Fruit fly (Drosophila melanogaster) whole organism, embryonic: ENCODE data around the gene Fpgs1.

Experiments
- Ada2b ChIP-seq: fragments of 200-800 bp; sonication (Bioruptor generic); IDR thresholded peaks from 2 replicates; pipeline ENCODE4 v1.3.6; 2022; ENCODE audit warnings: missing biosample characterization, missing genetic modification characterization
- Atf3 ChIP-seq: fragments of 200-800 bp; sonication (Bioruptor generic); optimal IDR thresholded peaks from 3 replicates; lab custom pipeline; 2016; ENCODE audit warnings: missing biosample characterization, missing genetic modification characterization
- CG12299 ChIP-seq: fragments of 200-800 bp; sonication (Bioruptor generic); optimal IDR thresholded peaks from 2 replicates; lab custom pipeline; 2018; ENCODE audit warnings: missing biosample characterization, mild to moderate bottlenecking, missing genetic modification characterization
- CG1603 ChIP-seq: fragments of 200-800 bp; sonication (Bioruptor generic); optimal IDR thresholded peaks from 2 replicates; lab custom pipeline; 2019; ENCODE audit warnings: missing biosample characterization, mild to moderate bottlenecking, missing genetic modification characterization, moderate library complexity
- CG17328 ChIP-seq: fragments of 200-800 bp; sonication (Bioruptor generic); IDR thresholded peaks from 2 replicates; pipeline ENCODE4 v1.3.6; 2022; ENCODE audit warnings: missing biosample characterization, missing genetic modification characterization
- CG18599 ChIP-seq: fragments of 200-800 bp; sonication (Bioruptor generic); optimal IDR thresholded peaks from 3 replicates; lab custom pipeline; 2017; ENCODE audit warnings: missing biosample characterization, missing genetic modification characterization, mild to moderate bottlenecking, moderate library complexity, missing genetic modification reagents
- CG18619 ChIP-seq: fragments of 200-800 bp; sonication (Bioruptor generic); optimal IDR thresholded peaks from 3 replicates; lab custom pipeline; 2017; ENCODE audit warnings: missing biosample characterization, mild to moderate bottlenecking, missing genetic modification characterization
- CG2116 ChIP-seq: fragments of 200-800 bp; sonication (Bioruptor generic); optimal IDR thresholded peaks from 3 replicates; lab custom pipeline; 2018; ENCODE audit warnings: missing biosample characterization, mild to moderate bottlenecking, missing genetic modification characterization
- CG2202 ChIP-seq: fragments of 200-800 bp; sonication (Bioruptor generic); optimal IDR thresholded peaks from 2 replicates; lab custom pipeline; 2018; ENCODE audit warnings: missing biosample characterization, mild to moderate bottlenecking, missing genetic modification characterization
- CG2712 ChIP-seq: fragments of 200-800 bp; optimal IDR thresholded peaks from 3 replicates; lab custom pipeline; 2019; ENCODE audit warnings: missing biosample characterization, mild to moderate bottlenecking, missing genetic modification characterization, moderate library complexity
- CG30431 ChIP-seq: fragments of 200-800 bp; sonication (Bioruptor generic); optimal IDR thresholded peaks from 2 replicates; lab custom pipeline; 2017; ENCODE audit warnings: missing biosample characterization, missing genetic modification characterization
- CG31388 ChIP-seq: fragments of 200-800 bp; sonication (Bioruptor generic); optimal IDR thresholded peaks from 2 replicates; lab custom pipeline; 2016; ENCODE audit warnings: missing biosample characterization, missing genetic modification characterization
- CG43689 ChIP-seq: fragments of 200-800 bp; sonication (Bioruptor generic); IDR thresholded peaks from 2 replicates; pipeline ENCODE4 v1.3.6; 2022; ENCODE audit warnings: missing biosample characterization, missing genetic modification characterization
- CG7271 ChIP-seq: fragments of 200-800 bp; sonication (Bioruptor generic); optimal IDR thresholded peaks from 2 replicates; lab custom pipeline; 2018; ENCODE audit warnings: missing biosample characterization, mild to moderate bottlenecking, missing genetic modification characterization, moderate library complexity
- CG8478 ChIP-seq: fragments of >200 bp; optimal IDR thresholded peaks from 2 replicates; lab custom pipeline; 2018
- CG9932 ChIP-seq: fragments of 200-800 bp; sonication (Bioruptor generic); IDR thresholded peaks from 2 replicates; pipeline ENCODE4 v1.3.6; 2022; ENCODE audit warnings: missing biosample characterization, missing genetic modification characterization
- Dbx ChIP-seq: fragments of 200-800 bp; sonication (Bioruptor generic); IDR thresholded peaks from 3 replicates; pipeline ENCODE4 v1.3.6; 2022; ENCODE audit warnings: missing biosample characterization, missing genetic modification characterization
- Doc3 ChIP-seq: fragments of 200-800 bp; sonication (Bioruptor generic); IDR thresholded peaks from 3 replicates; pipeline ENCODE4 v1.3.6; 2022; ENCODE audit warnings: missing biosample characterization, missing genetic modification characterization; ENCODE audit not compliant: partially characterized antibody
- Fer3 ChIP-seq: fragments of 200-800 bp; sonication (Bioruptor generic); optimal IDR thresholded peaks from 2 replicates; lab custom pipeline; 2018; ENCODE audit warnings: missing biosample characterization, mild to moderate bottlenecking, missing genetic modification characterization, moderate library complexity
- H15 ChIP-seq: fragments of 200-800 bp; sonication (Bioruptor generic); IDR thresholded peaks from 3 replicates; pipeline ENCODE4 v1.3.6; 2022; ENCODE audit warnings: missing biosample characterization, missing genetic modification characterization
- HmgZ ChIP-seq: fragments of 200-800 bp; sonication (Bioruptor generic); optimal IDR thresholded peaks from 2 replicates; lab custom pipeline; 2018; ENCODE audit warnings: missing biosample characterization, mild to moderate bottlenecking, missing genetic modification characterization
- Hr3 ChIP-seq: fragments of 200-800 bp; sonication (Bioruptor generic); optimal IDR thresholded peaks from 3 replicates; lab custom pipeline; 2016; ENCODE audit warnings: missing biosample characterization, missing genetic modification characterization
- Hr51 ChIP-seq, 2 experiments: fragments of 200-800 bp; sonication (Bioruptor generic); optimal IDR thresholded peaks; 2 replicates in 1 of 2; 3 replicates in 1 of 2; lab custom pipeline; 2016 to 2018; ENCODE audit warnings: missing biosample characterization in 2 of 2, missing genetic modification characterization in 2 of 2, mild to moderate bottlenecking in 1 of 2, moderate library complexity in 1 of 2
- Meics ChIP-seq: fragments of 200-800 bp; sonication (Bioruptor generic); optimal IDR thresholded peaks from 2 replicates; lab custom pipeline; 2017; ENCODE audit warnings: missing biosample characterization, mild to moderate bottlenecking, missing genetic modification characterization
- NC2β ChIP-seq: fragments of 200-800 bp; sonication (Bioruptor generic); optimal IDR thresholded peaks from 2 replicates; lab custom pipeline; 2016; ENCODE audit warnings: missing biosample characterization, missing genetic modification characterization
- Ptx1 ChIP-seq: fragments of 200-800 bp; sonication (Bioruptor generic); IDR thresholded peaks from 2 replicates; pipeline ENCODE4 v1.3.6; 2022; ENCODE audit warnings: missing biosample characterization, missing genetic modification characterization
- Ravus ChIP-seq: fragments of 200-800 bp; sonication (Bioruptor generic); IDR thresholded peaks from 2 replicates; pipeline ENCODE4 v1.3.6; 2022; ENCODE audit warnings: missing biosample characterization, missing genetic modification characterization
- Rx ChIP-seq: fragments of 200-800 bp; sonication (Bioruptor generic); IDR thresholded peaks from 2 replicates; pipeline ENCODE4 v1.3.6; 2022; ENCODE audit warnings: missing biosample characterization, missing genetic modification characterization
- Sry-δ ChIP-seq: fragments of 200-800 bp; sonication (Bioruptor generic); optimal IDR thresholded peaks from 2 replicates; lab custom pipeline; 2016; ENCODE audit warnings: missing biosample characterization, missing genetic modification characterization
- Stat92E ChIP-seq, 3 experiments: fragments of >200 bp in 2 of 3; fragments of 200-800 bp in 1 of 3; sonication (Bioruptor generic) in 1 of 3; optimal IDR thresholded peaks; 2 replicates each; lab custom pipeline; 2017 to 2019; ENCODE audit warnings: missing biosample characterization in 3 of 3, missing genetic modification characterization in 3 of 3, mild to moderate bottlenecking in 1 of 3, moderate library complexity in 1 of 3
- Usf ChIP-seq: fragments of 200-800 bp; sonication (Bioruptor generic); optimal IDR thresholded peaks from 2 replicates; lab custom pipeline; 2017; ENCODE audit warnings: missing genotype, missing biosample characterization, missing genetic modification characterization
- Vsx1 ChIP-seq: fragments of 200-800 bp; sonication (Bioruptor generic); optimal IDR thresholded peaks from 2 replicates; lab custom pipeline; 2017; ENCODE audit warnings: missing biosample characterization, mild to moderate bottlenecking, missing genetic modification characterization, missing genetic modification reagents
- br ChIP-seq: fragments of >200 bp; optimal IDR thresholded peaks from 2 replicates; lab custom pipeline; 2017
- crol ChIP-seq: fragments of 200-800 bp; sonication (Bioruptor generic); IDR thresholded peaks from 2 replicates; pipeline ENCODE4 v1.3.6; 2022; ENCODE audit warnings: missing biosample characterization, missing genetic modification characterization
- en ChIP-seq: fragments of 200-800 bp; sonication (Bioruptor generic); optimal IDR thresholded peaks from 2 replicates; lab custom pipeline; 2016; ENCODE audit warnings: missing biosample characterization, missing genetic modification characterization
- eve ChIP-seq, 2 experiments: fragments of >200 bp; optimal IDR thresholded peaks; 2 replicates each; lab custom pipeline; 2017; ENCODE audit warnings: missing biosample characterization in 2 of 2, missing genetic modification characterization in 2 of 2
- fru ChIP-seq: fragments of >200 bp; optimal IDR thresholded peaks from 2 replicates; lab custom pipeline; 2017
- gcm2 ChIP-seq: fragments of 200-800 bp; sonication (Bioruptor generic); optimal IDR thresholded peaks from 2 replicates; lab custom pipeline; 2016; ENCODE audit warnings: missing biosample characterization, missing genetic modification characterization
- grau ChIP-seq: fragments of 200-800 bp; optimal IDR thresholded peaks from 3 replicates; lab custom pipeline; 2019; ENCODE audit warnings: missing biosample characterization, mild to moderate bottlenecking, missing genetic modification characterization, moderate library complexity
- gsb ChIP-seq: fragments of 200-800 bp; sonication (Bioruptor generic); IDR thresholded peaks from 2 replicates; pipeline ENCODE4 v1.3.6; 2022; ENCODE audit warnings: missing biosample characterization, missing genetic modification characterization
- her ChIP-seq: fragments of 200-800 bp; sonication (Bioruptor generic); optimal IDR thresholded peaks from 2 replicates; lab custom pipeline; 2016; ENCODE audit warnings: missing biosample characterization, missing genetic modification characterization
- hkb ChIP-seq, 2 experiments: fragments of 200-800 bp in 1 of 2; fragments of >200 bp in 1 of 2; sonication (Bioruptor generic) in 1 of 2; IDR thresholded peaks in 1 of 2; optimal IDR thresholded peaks in 1 of 2; 2 replicates each; pipeline versions ENCODE4 v1.3.6 to Lab custom; 2017 to 2022; ENCODE audit warnings: missing biosample characterization in 1 of 2, missing genetic modification characterization in 1 of 2
- lmd ChIP-seq: fragments of 200-800 bp; sonication (Bioruptor generic); IDR thresholded peaks from 2 replicates; pipeline ENCODE4 v1.3.6; 2022; ENCODE audit warnings: missing biosample characterization, missing genetic modification characterization
- phol ChIP-seq: fragments of 200-800 bp; sonication (Bioruptor generic); optimal IDR thresholded peaks from 3 replicates; lab custom pipeline; 2018; ENCODE audit warnings: missing biosample characterization, mild to moderate bottlenecking, missing genetic modification characterization, moderate library complexity
- salm ChIP-seq: fragments of 200-800 bp; sonication (Bioruptor generic); optimal IDR thresholded peaks from 2 replicates; lab custom pipeline; 2018; ENCODE audit warnings: missing biosample characterization, mild to moderate bottlenecking, missing genetic modification characterization
- shn ChIP-seq: fragments of 200-800 bp; sonication (Bioruptor generic); optimal IDR thresholded peaks from 3 replicates; lab custom pipeline; 2016; ENCODE audit warnings: missing biosample characterization, missing genetic modification characterization
- slbo ChIP-seq: fragments of 200-800 bp; sonication (Bioruptor generic); IDR thresholded peaks from 2 replicates; pipeline ENCODE4 v1.3.6; 2022; ENCODE audit warnings: missing biosample characterization, missing genetic modification characterization
- slou ChIP-seq: fragments of 200-800 bp; sonication (Bioruptor generic); optimal IDR thresholded peaks from 3 replicates; lab custom pipeline; 2016; ENCODE audit warnings: missing biosample characterization, missing genetic modification characterization
- slp2 ChIP-seq: fragments of 200-800 bp; sonication (Bioruptor generic); optimal IDR thresholded peaks from 2 replicates; lab custom pipeline; 2016; ENCODE audit warnings: missing biosample characterization, missing genetic modification characterization
- sug ChIP-seq: fragments of 200-800 bp; optimal IDR thresholded peaks from 2 replicates; lab custom pipeline; 2019; ENCODE audit warnings: missing biosample characterization, mild to moderate bottlenecking, missing genetic modification characterization, moderate library complexity
- usp ChIP-seq: fragments of >200 bp; optimal IDR thresholded peaks from 2 replicates; lab custom pipeline; 2017; ENCODE audit warnings: missing biosample characterization, missing genetic modification characterization
- zen ChIP-seq: fragments of 200-800 bp; sonication (Bioruptor generic); optimal IDR thresholded peaks from 3 replicates; lab custom pipeline; 2018; ENCODE audit warnings: missing biosample characterization, mild to moderate bottlenecking, missing genetic modification characterization, moderate library complexity
- zfh2 ChIP-seq: fragments of 200-800 bp; sonication (Bioruptor generic); optimal IDR thresholded peaks from 2 replicates; lab custom pipeline; 2016; ENCODE audit warnings: missing biosample characterization, missing genetic modification characterization

Gene Fpgs1

dm6 chrX:12574666-12575202, 36.9 kb upstream of the Fpgs1 start (continued):
- TF ChIP-seq salm (tag; lab: Kevin White, UChicago) = no peak
- TF ChIP-seq CG9932 (GFP tag; lab: Robert Waterston, UW) = no peak
- no peak for TF ChIP-seq Ptx1 (GFP tag; lab: Robert Waterston, UW)
- no peak for TF ChIP-seq gcm2
- TF ChIP-seq CG8478 = no peak
- no peak for TF ChIP-seq Atf3
- peak; percentile 8 for TF ChIP-seq CG18599 (GFP tag; lab: Kevin White, UChicago)
- no peak for TF ChIP-seq Dbx (GFP tag; lab: Robert Waterston, UW)
- TF ChIP-seq Ada2b (GFP tag; lab: Robert Waterston, UW) = no peak
- no peak for TF ChIP-seq lmd (GFP tag; lab: Robert Waterston, UW)
- no peak for TF ChIP-seq gsb (GFP tag; lab: Robert Waterston, UW)
- no peak for TF ChIP-seq CG30431 (GFP tag; lab: Kevin White, UChicago)
- no peak for TF ChIP-seq CG2712 (tag; lab: Kevin White, UChicago)
- TF ChIP-seq CG31388 = no peak
- no peak for TF ChIP-seq Hr3 (GFP tag; lab: Kevin White, UChicago)
- TF ChIP-seq slp2 (GFP tag; lab: Kevin White, UChicago) = no peak
- no peak for TF ChIP-seq zfh2
- TF ChIP-seq Ravus (GFP tag; lab: Robert Waterston, UW) = no peak
- TF ChIP-seq slbo (GFP tag; lab: Robert Waterston, UW) = no peak
- TF ChIP-seq CG12299 (tag; lab: Kevin White, UChicago) = no peak
- TF ChIP-seq Sry-δ (GFP tag; lab: Kevin White, UChicago) = no peak
- no peak for TF ChIP-seq zen
- TF ChIP-seq CG2116 = no peak
- TF ChIP-seq slou (GFP tag; lab: Kevin White, UChicago) = no peak
- TF ChIP-seq hkb (optimal IDR thresholded peaks at IDR 0.05; lab: Kevin White, UChicago) = no peak
- no peak for TF ChIP-seq hkb (GFP tag; IDR thresholded peaks at IDR 0.05; lab: Robert Waterston, UW)
- TF ChIP-seq CG43689 = no peak
- TF ChIP-seq en = no peak
- TF ChIP-seq crol (GFP tag; lab: Robert Waterston, UW) = peak; percentile 75; the same call in 1 of the 2 replicates
- TF ChIP-seq CG7271 (tag; lab: Kevin White, UChicago) = no peak
- TF ChIP-seq Vsx1 (GFP tag; lab: Kevin White, UChicago) = no peak
- TF ChIP-seq usp (GFP tag; lab: Kevin White, UChicago) = no peak
- TF ChIP-seq Meics (GFP tag; lab: Kevin White, UChicago) = peak; percentile 12
- TF ChIP-seq eve (GFP tag; optimal IDR thresholded peaks at IDR 0.05; lab: Kevin White, UChicago) = no peak
- TF ChIP-seq CG1603 (tag; lab: Kevin White, UChicago) = no peak
- TF ChIP-seq shn (GFP tag; lab: Kevin White, UChicago) = peak; percentile 18
- TF ChIP-seq sug (tag; lab: Kevin White, UChicago) = no peak
- no peak for TF ChIP-seq CG18619 (GFP tag; lab: Kevin White, UChicago)
- TF ChIP-seq HmgZ = peak; percentile 23
- peak; percentile 5 for TF ChIP-seq grau (tag; lab: Kevin White, UChicago)
- no peak for TF ChIP-seq Usf (GFP tag; lab: Kevin White, UChicago)
- peak in 1 of 3 experiments; percentile 11 for TF ChIP-seq Stat92E (GFP tag; optimal IDR thresholded peaks at IDR 0.05; lab: Kevin White, UChicago)
- no peak for TF ChIP-seq fru (lab: Kevin White, UChicago)
- TF ChIP-seq phol (tag; lab: Kevin White, UChicago) = no peak
- no peak for TF ChIP-seq Rx (GFP tag; lab: Robert Waterston, UW)
- no peak for TF ChIP-seq H15 (GFP tag; lab: Robert Waterston, UW)
- TF ChIP-seq Hr51 (GFP tag; optimal IDR thresholded peaks at IDR 0.05; lab: Kevin White, UChicago) = peak in 1 of 2 experiments; percentile 19
- no peak for TF ChIP-seq her (GFP tag; lab: Kevin White, UChicago)
- TF ChIP-seq NC2β (GFP tag; lab: Kevin White, UChicago) = no peak
- no peak for TF ChIP-seq CG17328 (GFP tag; lab: Robert Waterston, UW)
- no peak for TF ChIP-seq Fer3 (tag; lab: Kevin White, UChicago)
- TF ChIP-seq br (lab: Kevin White, UChicago) = no peak
- TF ChIP-seq CG2202 (tag; lab: Kevin White, UChicago) = no peak
- TF ChIP-seq Doc3 (GFP tag; lab: Robert Waterston, UW) = no peak
